Worm (Caenorhabditis elegans) whole organism, L2 larva: ENCODE data around the gene gei-15.
A peak's percentile ranks its signal among the peaks of the same experiment; 100 is the strongest.

Experiments
- C34F6.9 ChIP-seq: fragments of 150-350 bp; optimal IDR thresholded peaks from 2 replicates; lab custom pipeline; 2014; ENCODE audit warnings: missing biosample characterization, missing genetic modification characterization
- F13H6.1 ChIP-seq: sonication (generic microtip); optimal IDR thresholded peaks from 2 replicates; lab custom pipeline; 2016; ENCODE audit warnings: missing genetic modification characterization, missing compliant biosample characterization
- alr-1 ChIP-seq: fragments of 150-350 bp; optimal IDR thresholded peaks from 2 replicates; lab custom pipeline; 2014; ENCODE audit warnings: missing biosample characterization, missing genetic modification characterization
- blmp-1 ChIP-seq: sonication (generic microtip); optimal IDR thresholded peaks from 2 replicates; lab custom pipeline; 2017; ENCODE audit warnings: missing genetic modification characterization, mild to moderate bottlenecking, missing compliant biosample characterization, antibody characterized with exemption, moderate library complexity; ENCODE audit not compliant: insufficient read depth
- ceh-16 ChIP-seq: fragments of 150-350 bp; optimal IDR thresholded peaks from 2 replicates; lab custom pipeline; 2014; ENCODE audit warnings: missing biosample characterization, missing genetic modification characterization
- ceh-82 ChIP-seq: fragments of 150-350 bp; optimal IDR thresholded peaks from 2 replicates; lab custom pipeline; 2014; ENCODE audit warnings: missing biosample characterization, missing genetic modification characterization
- crh-2 ChIP-seq: sonication (generic microtip); optimal IDR thresholded peaks from 2 replicates; lab custom pipeline; 2017; ENCODE audit warnings: missing biosample characterization, missing genetic modification characterization
- dmd-4 ChIP-seq: sonication (generic microtip); optimal IDR thresholded peaks from 2 replicates; lab custom pipeline; 2017; ENCODE audit warnings: missing biosample characterization, missing genetic modification characterization
- egl-27 ChIP-seq: sonication (generic microtip); optimal IDR thresholded peaks from 3 replicates; lab custom pipeline; 2017; ENCODE audit warnings: missing biosample characterization, missing genetic modification reagents, missing genetic modification characterization
- elt-3 ChIP-seq: sonication (generic microtip); optimal IDR thresholded peaks from 2 replicates; lab custom pipeline; 2017; ENCODE audit warnings: missing biosample characterization, missing genetic modification characterization
- fos-1 ChIP-seq: fragments of 150-350 bp; optimal IDR thresholded peaks from 2 replicates; lab custom pipeline; 2014; ENCODE audit warnings: missing biosample characterization, missing genetic modification characterization
- gmeb-1 ChIP-seq: fragments of 150-350 bp; optimal IDR thresholded peaks from 2 replicates; lab custom pipeline; 2014; ENCODE audit warnings: missing biosample characterization, missing genetic modification characterization
- lin-11 ChIP-seq: fragments of 150-350 bp; sonication (generic microtip); optimal IDR thresholded peaks from 2 replicates; lab custom pipeline; 2014; ENCODE audit warnings: missing biosample characterization, missing genetic modification characterization, inconsistent platforms, mixed read lengths
- lin-39 ChIP-seq: fragments of 150-350 bp; optimal IDR thresholded peaks from 2 replicates; lab custom pipeline; 2014; ENCODE audit warnings: missing biosample characterization, missing genetic modification reagents, missing genetic modification characterization
- lsy-2 ChIP-seq, 2 experiments: fragments of 150-350 bp in 1 of 2; sonication (generic microtip) in 1 of 2; optimal IDR thresholded peaks; 2 replicates each; lab custom pipeline; 2014 to 2017; ENCODE audit warnings: missing biosample characterization in 2 of 2, missing genetic modification characterization in 2 of 2
- mab-5 ChIP-seq: fragments of 150-350 bp; optimal IDR thresholded peaks from 2 replicates; lab custom pipeline; 2014; ENCODE audit warnings: missing biosample characterization, missing genetic modification characterization
- nhr-10 ChIP-seq: sonication (generic microtip); optimal IDR thresholded peaks from 2 replicates; lab custom pipeline; 2017; ENCODE audit warnings: missing biosample characterization, missing genetic modification characterization
- nhr-11 ChIP-seq: fragments of 150-350 bp; optimal IDR thresholded peaks from 2 replicates; lab custom pipeline; 2014; ENCODE audit warnings: missing biosample characterization, missing genetic modification characterization
- nhr-12 ChIP-seq: fragments of 150-350 bp; optimal IDR thresholded peaks from 2 replicates; lab custom pipeline; 2014; ENCODE audit warnings: missing biosample characterization, missing genetic modification characterization
- nhr-129 ChIP-seq: fragments of 150-350 bp; optimal IDR thresholded peaks from 2 replicates; lab custom pipeline; 2014; ENCODE audit warnings: missing biosample characterization, missing genetic modification characterization
- nhr-237 ChIP-seq: fragments of 150-350 bp; optimal IDR thresholded peaks from 2 replicates; lab custom pipeline; 2014; ENCODE audit warnings: missing biosample characterization, missing genetic modification characterization
- nhr-25 ChIP-seq: fragments of 150-350 bp; sonication (generic microtip); optimal IDR thresholded peaks from 3 replicates; lab custom pipeline; 2014; ENCODE audit warnings: missing biosample characterization, missing genetic modification characterization
- peb-1 ChIP-seq: fragments of 150-350 bp; optimal IDR thresholded peaks from 2 replicates; lab custom pipeline; 2014; ENCODE audit warnings: missing biosample characterization, missing genetic modification characterization
- skn-1 ChIP-seq: sonication (generic microtip); optimal IDR thresholded peaks from 2 replicates; lab custom pipeline; 2017; ENCODE audit warnings: missing biosample characterization, missing genetic modification characterization
- sma-3 ChIP-seq: sonication (generic microtip); optimal IDR thresholded peaks from 2 replicates; lab custom pipeline; 2016; ENCODE audit warnings: missing genetic modification reagents, missing genetic modification characterization, missing compliant biosample characterization
- sma-9 ChIP-seq, 2 experiments: fragments of 150-350 bp in 1 of 2; sonication (generic microtip) in 1 of 2; optimal IDR thresholded peaks; 2 replicates each; lab custom pipeline; 2014 to 2016; ENCODE audit warnings: missing genetic modification characterization in 2 of 2, mild to moderate bottlenecking in 1 of 2, missing biosample characterization in 1 of 2, missing compliant biosample characterization in 1 of 2, missing genetic modification reagents in 1 of 2, moderate library complexity in 1 of 2
- snpc-4 ChIP-seq: fragments of 150-350 bp; optimal IDR thresholded peaks from 2 replicates; lab custom pipeline; 2014; ENCODE audit warnings: missing biosample characterization, missing genetic modification characterization
- unc-39 ChIP-seq: fragments of 150-350 bp; optimal IDR thresholded peaks from 2 replicates; lab custom pipeline; 2014; ENCODE audit warnings: missing biosample characterization, missing genetic modification characterization
- unc-55 ChIP-seq: fragments of 150-350 bp; sonication (generic microtip); optimal IDR thresholded peaks from 3 replicates; lab custom pipeline; 2014; ENCODE audit warnings: missing biosample characterization, missing genetic modification reagents, missing genetic modification characterization
- unc-62 ChIP-seq: fragments of 150-350 bp; optimal IDR thresholded peaks from 2 replicates; lab custom pipeline; 2014; ENCODE audit warnings: missing biosample characterization, missing genetic modification reagents, missing genetic modification characterization
- ztf-11 ChIP-seq: sonication (generic microtip); optimal IDR thresholded peaks from 2 replicates; lab custom pipeline; 2017; ENCODE audit warnings: missing biosample characterization, missing genetic modification characterization
- ztf-4 ChIP-seq: fragments of 150-350 bp; optimal IDR thresholded peaks from 2 replicates; lab custom pipeline; 2014; ENCODE audit warnings: missing biosample characterization, missing genetic modification characterization

gei-15 gene

DNA sequence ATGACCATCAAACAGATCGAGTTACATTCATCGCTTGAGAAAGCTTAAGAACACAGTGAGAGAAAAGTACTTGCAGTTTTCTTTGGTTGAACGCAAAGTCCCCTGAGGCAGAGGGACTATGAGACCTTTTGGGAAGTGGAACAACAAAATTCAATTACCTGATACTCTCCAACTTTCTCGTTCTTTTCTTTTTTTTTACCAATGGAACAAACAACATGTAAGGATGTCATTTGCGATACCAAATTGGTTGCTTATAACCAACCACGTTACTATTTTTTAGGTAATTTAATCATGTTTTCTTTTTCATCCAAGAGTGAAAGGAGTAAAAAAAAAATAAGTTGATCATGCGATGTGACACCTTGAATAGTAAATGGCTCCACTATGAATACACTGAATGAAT, 33.7 kb upstream of the gei-15 start:
- no peak for TF ChIP-seq nhr-10 (tag; lab: Kevin White, UChicago)
- TF ChIP-seq nhr-11 (tag; lab: Kevin White, UChicago) = no peak
- peak; percentile 7 for TF ChIP-seq sma-9 (GFP tag; optimal IDR thresholded peaks at IDR 0.05; lab: Kevin White, UChicago)
- no peak for TF ChIP-seq sma-9 (tag; optimal IDR thresholded peaks at IDR 0.05; lab: Kevin White, UChicago)

DNA sequence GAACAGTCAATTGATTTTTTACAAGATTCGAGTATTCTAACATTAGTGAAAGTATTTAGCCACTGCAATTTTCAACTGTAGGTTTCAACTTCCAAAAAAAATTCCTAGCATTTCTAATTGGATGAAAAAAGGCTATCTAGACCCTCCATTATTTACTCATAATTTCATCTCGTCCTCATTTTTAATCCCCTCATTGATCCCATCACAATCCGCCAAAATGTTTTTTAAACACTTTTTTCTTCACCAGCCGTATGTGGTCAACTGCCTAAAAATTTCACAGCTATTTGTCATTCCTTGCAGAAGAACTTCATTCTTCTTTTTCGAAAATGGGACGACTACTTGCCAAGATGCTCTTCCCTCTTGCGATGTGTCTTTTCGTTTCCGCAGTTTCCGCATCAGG, 30.2 kb upstream of the gei-15 start, which contains the start of gene rig-3:
rig-3 (plus strand) TSS at position 301 of the 400 bp plus-strand sequence.
- TF ChIP-seq peb-1 (tag; lab: Kevin White, UChicago) (no peak), ceh-16 (tag; lab: Kevin White, UChicago) (no peak), fos-1 (no peak), gmeb-1 (tag; lab: Kevin White, UChicago) (no peak), nhr-10 (tag; lab: Kevin White, UChicago) (no peak), snpc-4 (tag; lab: Kevin White, UChicago) (no peak), unc-55 (no peak), mab-5 (tag; lab: Kevin White, UChicago) (no peak), sma-3 (GFP tag; lab: Kevin White, UChicago) (no peak), C34F6.9 (tag; lab: Kevin White, UChicago) (no peak)

DNA sequence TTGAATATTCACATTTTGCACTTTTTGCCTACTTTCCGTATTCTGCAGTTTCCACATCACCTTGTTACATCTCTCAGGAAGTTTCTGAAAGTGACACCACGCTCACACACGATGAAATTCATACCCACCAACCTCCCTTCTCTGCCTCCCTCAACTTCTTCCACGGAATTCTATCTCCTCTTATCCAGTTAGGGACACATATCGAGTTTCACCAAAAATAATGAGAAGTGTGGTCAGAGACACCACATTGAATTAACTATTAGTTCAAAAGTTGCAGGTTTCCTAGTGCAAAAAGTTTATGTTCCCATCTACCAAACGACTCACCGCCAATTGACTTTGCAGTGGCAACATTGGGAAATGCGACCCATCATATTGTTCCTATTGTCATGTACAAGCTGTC, 27.3 kb upstream of the gei-15 start:
- no peak for TF ChIP-seq unc-62 (GFP tag; lab: Kevin White, UChicago)

DNA sequence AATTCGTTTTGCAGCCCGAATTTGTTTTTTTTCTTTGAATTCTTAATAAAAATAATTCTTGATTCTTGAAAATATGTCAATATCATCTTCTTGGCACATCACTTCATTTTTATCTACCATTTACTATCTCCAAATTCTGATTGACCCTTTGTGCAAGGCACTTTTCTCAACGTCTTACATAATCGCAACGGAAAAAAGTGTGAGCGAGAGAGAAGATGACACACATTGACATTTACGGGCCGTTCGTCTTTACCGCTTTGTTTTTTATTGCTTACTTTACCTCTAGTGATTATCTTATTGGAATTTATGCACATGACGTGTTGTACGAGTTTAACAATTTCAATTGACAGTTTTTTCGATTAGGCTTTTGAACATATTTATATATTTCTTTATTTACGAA, 25.5 kb upstream of the gei-15 start:
- TF ChIP-seq sma-3 (GFP tag; lab: Kevin White, UChicago) (no peak), unc-39 (tag; lab: Kevin White, UChicago) (no peak), nhr-129 (tag; lab: Kevin White, UChicago) (no peak), blmp-1 (tag; lab: Kevin White, UChicago) (no peak), skn-1 (no peak), unc-55 (no peak), gmeb-1 (tag; lab: Kevin White, UChicago) (no peak), lin-39 (tag; lab: Kevin White, UChicago) (no peak), fos-1 (no peak), lin-11 (no peak), egl-27 (no peak), alr-1 (no peak), crh-2 (tag; lab: Kevin White, UChicago) (no peak), mab-5 (tag; lab: Kevin White, UChicago) (no peak), ztf-4 (tag; lab: Kevin White, UChicago) (no peak)
- TF ChIP-seq, all 48 proteins: peak for 0

DNA sequence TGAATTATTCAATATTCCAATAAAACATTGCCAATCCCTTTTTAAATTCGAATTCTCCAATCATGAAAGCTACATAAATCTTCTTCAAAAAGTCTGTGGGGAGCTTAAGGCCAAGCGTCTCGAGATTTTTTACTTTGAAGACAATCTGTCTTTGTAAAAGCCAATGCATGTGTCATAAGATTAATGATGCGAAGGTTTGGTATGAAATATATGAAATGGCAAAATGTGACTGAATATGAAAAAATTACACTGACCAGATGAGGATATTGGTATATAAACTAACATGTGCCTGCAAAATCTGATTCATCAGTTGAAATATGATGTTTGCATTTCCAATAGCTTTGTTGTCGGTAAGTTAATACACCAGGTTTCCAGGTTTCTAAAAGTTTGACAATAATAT, 22.9 kb upstream of the gei-15 start, which contains the start of gene C53B7.2:
C53B7.2 (plus strand) TSS at position 301 of the 400 bp plus-strand sequence.
- TF ChIP-seq nhr-25 (tag; lab: Kevin White, UChicago) (no peak), dmd-4 (no peak), skn-1 (no peak), nhr-12 (tag; lab: Kevin White, UChicago) (no peak), peb-1 (tag; lab: Kevin White, UChicago) (no peak), lsy-2 (tag; optimal IDR thresholded peaks at IDR 0.05; lab: Kevin White, UChicago) (no peak), ceh-16 (tag; lab: Kevin White, UChicago) (no peak), mab-5 (tag; lab: Kevin White, UChicago) (peak; percentile 72)

DNA sequence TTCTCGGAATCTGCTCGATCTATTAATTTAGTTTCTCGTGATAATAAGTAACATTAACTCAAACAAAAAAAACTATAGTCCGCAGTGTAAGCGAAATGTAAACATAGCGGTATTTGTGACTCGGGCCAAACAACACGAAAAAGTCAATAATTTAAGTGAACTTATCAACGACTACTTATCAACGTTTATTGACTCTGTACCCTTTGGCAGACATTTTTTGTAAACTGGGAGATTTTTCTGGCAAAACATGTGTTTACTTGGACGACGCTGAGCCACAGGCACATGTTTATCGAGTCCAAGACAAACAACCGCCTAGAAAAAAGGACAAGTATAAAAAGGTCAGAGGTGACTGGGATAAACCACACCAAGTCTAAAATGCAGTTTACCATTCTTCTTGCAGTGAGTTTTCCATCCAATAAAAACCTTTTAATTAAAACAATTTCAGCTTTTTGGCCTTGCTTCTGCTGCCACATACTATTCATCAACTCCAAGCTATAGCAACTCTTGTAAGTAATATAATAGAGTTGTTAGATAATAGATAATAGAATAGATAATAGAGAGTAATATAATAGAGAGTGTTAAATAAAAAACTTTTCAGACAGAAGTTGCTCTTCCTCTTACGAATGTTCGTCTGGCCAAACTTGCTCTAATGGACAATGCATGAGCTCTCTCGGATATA, 21.5 kb upstream of the gei-15 start, which contains the start of gene C53B7.3:
C53B7.3 (plus strand) TSS at position 362 of the 679 bp plus-strand sequence.
- TF ChIP-seq ztf-11 (tag; lab: Kevin White, UChicago) = no peak
- TF ChIP-seq F13H6.1 (tag; lab: Kevin White, UChicago) = peak; percentile 34
- no peak for TF ChIP-seq elt-3 (tag; lab: Kevin White, UChicago)
- no peak for TF ChIP-seq ceh-82 (tag; lab: Kevin White, UChicago)
- TF ChIP-seq nhr-237 (tag; lab: Kevin White, UChicago) = no peak
- no peak for TF ChIP-seq nhr-129 (tag; lab: Kevin White, UChicago)
- TF ChIP-seq, all 48 proteins: peak for 1
